Worm (Caenorhabditis elegans) whole organism, late embryonic: ENCODE results near the gene apm-3.

ENCODE experiments used
- ceh-31 ChIP-seq: sonication (generic microtip); optimal IDR thresholded peaks from 2 replicates; lab custom pipeline; 2016; ENCODE audit warnings: missing genetic modification characterization, missing compliant biosample characterization
- fkh-10 ChIP-seq: fragments of 150-350 bp; optimal IDR thresholded peaks from 2 replicates; lab custom pipeline; 2014; ENCODE audit warnings: missing biosample characterization, missing genetic modification reagents, missing genetic modification characterization
- pros-1 ChIP-seq: fragments of 150-350 bp; optimal IDR thresholded peaks from 2 replicates; lab custom pipeline; 2014; ENCODE audit warnings: missing biosample characterization, missing genetic modification reagents, missing genetic modification characterization
- sox-2 ChIP-seq: fragments of 200-800 bp; sonication (Bioruptor generic); IDR thresholded peaks from 2 replicates; pipeline ENCODE4 v1.3.6; 2022; ENCODE audit warnings: missing genetic modification reagents, missing genetic modification characterization, missing compliant biosample characterization
- sox-4 ChIP-seq: sonication (generic microtip); optimal IDR thresholded peaks from 2 replicates; lab custom pipeline; 2017; ENCODE audit warnings: mild to moderate bottlenecking, missing genetic modification characterization, inconsistent platforms, missing compliant biosample characterization

The apm-3 gene

DNA sequence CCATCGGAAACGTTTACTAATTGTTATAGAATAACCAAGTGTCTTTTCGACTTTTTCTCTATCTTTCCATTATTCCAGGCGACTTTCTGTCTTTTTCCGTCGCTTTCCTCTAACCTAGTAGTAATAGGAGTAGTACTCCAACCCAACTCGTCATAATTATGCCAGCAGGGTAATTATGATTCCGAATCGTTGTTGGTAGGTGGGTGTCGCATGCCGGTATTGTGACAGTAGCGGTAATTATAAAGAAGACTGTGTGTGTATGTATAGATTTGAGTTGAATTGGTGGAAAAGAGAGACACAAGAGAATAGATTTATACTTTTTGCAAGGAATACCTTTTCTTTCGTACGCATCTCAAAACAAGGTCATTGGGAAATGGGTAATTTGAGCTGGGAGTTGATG lies 50.3 kb downstream of the apm-3 start:
- TF ChIP-seq sox-2 (GFP tag; lab: Robert Waterston, UW): 0 out of 2 replicates have a peak, but pooled peaks have one; percentile 19
- TF ChIP-seq ceh-31 (tag; lab: Kevin White, UChicago): peak; percentile 77
- no peak for TF ChIP-seq fkh-10 (GFP tag; lab: Kevin White, UChicago)
- TF ChIP-seq pros-1 (tag; lab: Kevin White, UChicago): peak; percentile 57
- no peak for TF ChIP-seq sox-4
